2 fruit fly cellular contexts compared by ENCODE assay signal in genomic region chr3R:24614707-24615022, dm6.
A peak's percentile ranks its signal among the peaks of the same experiment; 100 is the strongest.
TF ChIP-seq lines count a peak whose summit lies in the region.

No protein-coding gene starts in this region.

- no peak for TF ChIP-seq CTCF in whole organism, embryonic (GFP tag; optimal IDR thresholded peaks at IDR 0.05; lab: Kevin White, UChicago)

TF ChIP-seq in whole organism, adult, 20 proteins besides CTCF, POLR2A, EP300 and RAD21:
- TF ChIP-seq tj (GFP tag; optimal IDR thresholded peaks at IDR 0.05; lab: Kevin White, UChicago) = peak; percentile 67
- TF ChIP-seq Mnt (GFP tag; optimal IDR thresholded peaks at IDR 0.05; lab: Kevin White, UChicago) = no peak

TF ChIP-seq in whole organism, embryonic, 481 proteins besides CTCF, POLR2A, EP300 and RAD21:
- TF ChIP-seq sqz (GFP tag; optimal IDR thresholded peaks at IDR 0.05; lab: Kevin White, UChicago) (peak; percentile 70), Usf (GFP tag; optimal IDR thresholded peaks at IDR 0.05; lab: Kevin White, UChicago) (no peak), Meics (GFP tag; optimal IDR thresholded peaks at IDR 0.05; lab: Kevin White, UChicago) (peak; percentile 55)
TF ChIP-seq in whole organism, embryonic: peak in this region for 2.
